Worm (Caenorhabditis elegans): Measurements from ENCODE around the gene Y51B9A.7.

The Y51B9A.7 gene

ce11 chrII:9374807-9375206 is 25.0 kb upstream of the Y51B9A.7 start, which contains the start of gene C06C3.12:
C06C3.12 (plus strand) TSS chrII:9375107.
- TF ChIP-seq nhr-12 (tag; optimal IDR thresholded peaks at IDR 0.05) (no peak), fos-1 (tag; optimal IDR thresholded peaks at IDR 0.05) (peak; percentile 24)

ce11 chrII:9377158-9377557 is 22.7 kb upstream of the Y51B9A.7 start, which contains the start of gene C06C3.10:
C06C3.10 (minus strand) TSS chrII:9377258.
- no peak for TF ChIP-seq fos-1 (tag; optimal IDR thresholded peaks at IDR 0.05)
- no peak for TF ChIP-seq nhr-11 (tag; optimal IDR thresholded peaks at IDR 0.05)
- TF ChIP-seq nhr-12 (tag; optimal IDR thresholded peaks at IDR 0.05) = no peak
- no peak for TF ChIP-seq blmp-1 (tag; optimal IDR thresholded peaks at IDR 0.05; ENCODE audit: insufficient read depth)
- no peak for TF ChIP-seq unc-62 (GFP tag; optimal IDR thresholded peaks at IDR 0.05)
- TF ChIP-seq gmeb-1 (tag; optimal IDR thresholded peaks at IDR 0.05) = no peak
- no peak for TF ChIP-seq ztf-4 (tag; optimal IDR thresholded peaks at IDR 0.05)
- TF ChIP-seq mab-5 (tag; optimal IDR thresholded peaks at IDR 0.05) = no peak
- no peak for TF ChIP-seq ceh-82 (tag; optimal IDR thresholded peaks at IDR 0.05)
- TF ChIP-seq lin-11 (tag; optimal IDR thresholded peaks at IDR 0.05) = no peak
- no peak for TF ChIP-seq ceh-16 (tag; optimal IDR thresholded peaks at IDR 0.05)
- TF ChIP-seq nhr-23 (tag; optimal IDR thresholded peaks at IDR 0.05) = no peak
- TF ChIP-seq snpc-4 (tag; optimal IDR thresholded peaks at IDR 0.05) = no peak

- TF ChIP-seq skn-1 (tag; optimal IDR thresholded peaks at IDR 0.05) (peak; percentile 19), fos-1 (tag; optimal IDR thresholded peaks at IDR 0.05) (peak; percentile 68), nhr-11 (tag; optimal IDR thresholded peaks at IDR 0.05) (no peak)
Measured at ce11 chrII:9378174-9378573, 21.7 kb upstream of the Y51B9A.7 start.

ce11 chrII:9379796-9380195 is 20.1 kb upstream of the Y51B9A.7 start, which contains the start of gene srh-48:
srh-48 (plus strand) TSS chrII:9380096.
- TF ChIP-seq C34F6.9 (tag; optimal IDR thresholded peaks at IDR 0.05) = no peak
- TF ChIP-seq nhr-12 (tag; optimal IDR thresholded peaks at IDR 0.05) = no peak
- TF ChIP-seq egl-27 (tag; optimal IDR thresholded peaks at IDR 0.05) = no peak
- no peak for TF ChIP-seq lin-13 (GFP tag; optimal IDR thresholded peaks at IDR 0.05)
- no peak for TF ChIP-seq lin-39 (tag; optimal IDR thresholded peaks at IDR 0.05)
- no peak for TF ChIP-seq nhr-6 (tag; optimal IDR thresholded peaks at IDR 0.05)

- no peak for TF ChIP-seq mab-5 (tag; optimal IDR thresholded peaks at IDR 0.05)
- no peak for TF ChIP-seq lin-13 (GFP tag; optimal IDR thresholded peaks at IDR 0.05)
- TF ChIP-seq sem-4 (tag; optimal IDR thresholded peaks at IDR 0.05) = no peak
- no peak for TF ChIP-seq unc-62 (GFP tag; optimal IDR thresholded peaks at IDR 0.05)
- no peak for TF ChIP-seq fos-1 (tag; optimal IDR thresholded peaks at IDR 0.05)
- TF ChIP-seq nhr-237 (tag; optimal IDR thresholded peaks at IDR 0.05) = no peak
- TF ChIP-seq ZK546.5 (tag; optimal IDR thresholded peaks at IDR 0.05) = no peak
- TF ChIP-seq ztf-1 (GFP tag; conservative IDR thresholded peaks at IDR 0.05) = no peak
- TF ChIP-seq lin-39 (tag; optimal IDR thresholded peaks at IDR 0.05) = no peak
- no peak for TF ChIP-seq nhr-6 (tag; optimal IDR thresholded peaks at IDR 0.05)
- TF ChIP-seq ceh-16 (tag; optimal IDR thresholded peaks at IDR 0.05) = no peak
- TF ChIP-seq snpc-4 (tag; optimal IDR thresholded peaks at IDR 0.05) = no peak
- TF ChIP-seq nhr-25 (tag; optimal IDR thresholded peaks at IDR 0.05) = no peak
- TF ChIP-seq ztf-4 (tag; optimal IDR thresholded peaks at IDR 0.05) = no peak
Measured at ce11 chrII:9385241-9385640, 14.6 kb upstream of the Y51B9A.7 start, which contains the start of gene C06C3.7. C06C3.7 (plus strand) TSS chrII:9385541.

- no peak for TF ChIP-seq ztf-11 (tag; optimal IDR thresholded peaks at IDR 0.05)
- no peak for TF ChIP-seq F13H6.1 (tag; optimal IDR thresholded peaks at IDR 0.05)
- no peak for TF ChIP-seq unc-55 (GFP tag; optimal IDR thresholded peaks at IDR 0.05)
- no peak for TF ChIP-seq nhr-12 (tag; optimal IDR thresholded peaks at IDR 0.05)
- TF ChIP-seq crh-2 (tag; optimal IDR thresholded peaks at IDR 0.05) = no peak
- no peak for TF ChIP-seq nhr-10 (tag; optimal IDR thresholded peaks at IDR 0.05)
Measured at ce11 chrII:9392724-9393123, 7.1 kb upstream of the Y51B9A.7 start, which contains the start of gene lido-17. lido-17 (minus strand) TSS chrII:9392824.

ce11 chrII:9397496-9397895 is 2.4 kb upstream of the Y51B9A.7 start, which contains the start of gene Y51B9A.9:
Y51B9A.9 (minus strand) TSS chrII:9397596.
- TF ChIP-seq ceh-16 (tag; optimal IDR thresholded peaks at IDR 0.05) (no peak), lsy-2 (tag; optimal IDR thresholded peaks at IDR 0.05) (no peak), crh-2 (tag; optimal IDR thresholded peaks at IDR 0.05) (no peak), ZK546.5 (tag; optimal IDR thresholded peaks at IDR 0.05) (no peak), lin-39 (tag; optimal IDR thresholded peaks at IDR 0.05) (no peak), ztf-1 (GFP tag; conservative IDR thresholded peaks at IDR 0.05) (no peak), dmd-4 (tag; optimal IDR thresholded peaks at IDR 0.05) (no peak), sma-3 (GFP tag; optimal IDR thresholded peaks at IDR 0.05) (no peak), Y55F3AM.14 (GFP tag; optimal IDR thresholded peaks at IDR 0.05) (no peak), elt-3 (tag; optimal IDR thresholded peaks at IDR 0.05) (no peak), sem-4 (tag; optimal IDR thresholded peaks at IDR 0.05) (no peak), unc-39 (tag; optimal IDR thresholded peaks at IDR 0.05) (no peak), fos-1 (tag; optimal IDR thresholded peaks at IDR 0.05) (no peak), nhr-25 (tag; optimal IDR thresholded peaks at IDR 0.05) (no peak), C34F6.9 (tag; optimal IDR thresholded peaks at IDR 0.05) (no peak), blmp-1 (tag; optimal IDR thresholded peaks at IDR 0.05; ENCODE audit: insufficient read depth) (no peak), peb-1 (tag; optimal IDR thresholded peaks at IDR 0.05) (no peak), R02D3.7 (tag; optimal IDR thresholded peaks at IDR 0.05) (no peak), unc-55 (GFP tag; optimal IDR thresholded peaks at IDR 0.05) (no peak)
